Worm (Caenorhabditis elegans): ENCODE measurements around the gene grl-26.

ce11 chrIV:338192-338831 lies 15.7 kb upstream of the grl-26 start:
- TF ChIP-seq mcd-1 (GFP tag; IDR thresholded peaks at IDR 0.05) (no peak), ama-1 (optimal IDR thresholded peaks at IDR 0.05) (no peak), ama-1 (GFP tag; optimal IDR thresholded peaks at IDR 0.05) (no peak)

Measured in whole organism, young adult.